Fruit fly (Drosophila melanogaster) whole organism, adult: ENCODE measurements around the gene CG4452.

Experiments used
- CG11617 ChIP-seq: fragments of 200-800 bp; sonication (Bioruptor generic); optimal IDR thresholded peaks from 2 replicates; lab custom pipeline; 2017; ENCODE audit warnings: mild to moderate bottlenecking, missing biosample characterization, missing genetic modification reagents, missing genetic modification characterization
- CG12768 ChIP-seq: fragments of 200-800 bp; sonication (Bioruptor generic); optimal IDR thresholded peaks from 2 replicates; lab custom pipeline; 2017; ENCODE audit warnings: missing biosample characterization, missing genetic modification characterization, mild to moderate bottlenecking, moderate library complexity, missing genetic modification reagents
- CG14711 ChIP-seq: fragments of 200-800 bp; sonication (Bioruptor generic); optimal IDR thresholded peaks from 2 replicates; lab custom pipeline; 2018; ENCODE audit warnings: missing biosample characterization, mild to moderate bottlenecking, missing genetic modification characterization, moderate library complexity
- CG1620 ChIP-seq: fragments of 200-800 bp; sonication (Bioruptor generic); optimal IDR thresholded peaks from 2 replicates; lab custom pipeline; 2016; ENCODE audit warnings: missing biosample characterization, missing genetic modification characterization
- CG33017 ChIP-seq: fragments of 200-800 bp; sonication (Bioruptor generic); optimal IDR thresholded peaks from 2 replicates; lab custom pipeline; 2018; ENCODE audit warnings: missing biosample characterization, mild to moderate bottlenecking, missing genetic modification characterization, moderate library complexity
- CG5204 ChIP-seq: fragments of 200-800 bp; sonication (Bioruptor generic); optimal IDR thresholded peaks from 2 replicates; lab custom pipeline; 2016; ENCODE audit warnings: missing biosample characterization, missing genetic modification characterization
- CG7045 ChIP-seq: fragments of 200-800 bp; sonication (Bioruptor generic); optimal IDR thresholded peaks from 2 replicates; lab custom pipeline; 2017; ENCODE audit warnings: missing biosample characterization, mild to moderate bottlenecking, missing genetic modification characterization
- CG7101 ChIP-seq: fragments of 200-800 bp; sonication (Bioruptor generic); optimal IDR thresholded peaks from 2 replicates; lab custom pipeline; 2018; ENCODE audit warnings: missing biosample characterization, mild to moderate bottlenecking, missing genetic modification characterization, moderate library complexity
- Clk ChIP-seq: fragments of 200-800 bp; sonication (Bioruptor generic); optimal IDR thresholded peaks from 2 replicates; lab custom pipeline; 2017; ENCODE audit warnings: missing biosample characterization, missing genetic modification characterization
- Crg-1 ChIP-seq: fragments of 200-800 bp; sonication (Bioruptor generic); optimal IDR thresholded peaks from 2 replicates; lab custom pipeline; 2016; ENCODE audit warnings: missing biosample characterization, missing genetic modification characterization
- Hr96 ChIP-seq: fragments of 200-800 bp; sonication (Bioruptor generic); optimal IDR thresholded peaks from 2 replicates; lab custom pipeline; 2016; ENCODE audit warnings: missing biosample characterization, missing genetic modification characterization
- Mnt ChIP-seq: fragments of 200-800 bp; sonication (Bioruptor generic); optimal IDR thresholded peaks from 2 replicates; lab custom pipeline; 2016; ENCODE audit warnings: missing biosample characterization, mild to moderate bottlenecking, missing genetic modification characterization
- bab1 ChIP-seq: fragments of 200-800 bp; sonication (Bioruptor generic); optimal IDR thresholded peaks from 3 replicates; lab custom pipeline; 2019; ENCODE audit warnings: missing biosample characterization, mild to moderate bottlenecking, missing genetic modification characterization, moderate library complexity
- cic ChIP-seq: fragments of 200-800 bp; sonication (Bioruptor generic); optimal IDR thresholded peaks from 2 replicates; lab custom pipeline; 2017; ENCODE audit warnings: missing biosample characterization, mild to moderate bottlenecking, missing genetic modification characterization, moderate library complexity
- cnc ChIP-seq, 2 experiments: fragments of >200 bp; optimal IDR thresholded peaks; 2 replicates each; lab custom pipeline; 2017
- kay ChIP-seq: fragments of 200-800 bp; sonication (Bioruptor generic); peaks from one replicate; lab custom pipeline; 2016; ENCODE audit warnings: missing biosample characterization, missing genetic modification characterization, borderline replicate concordance
- ovo ChIP-seq: fragments of 200-800 bp; sonication (Bioruptor generic); optimal IDR thresholded peaks from 2 replicates; lab custom pipeline; 2016; ENCODE audit warnings: missing biosample characterization, missing genetic modification characterization
- pad ChIP-seq: fragments of 200-800 bp; sonication (Bioruptor generic); optimal IDR thresholded peaks from 3 replicates; lab custom pipeline; 2017; ENCODE audit warnings: missing biosample characterization, missing genetic modification characterization, mild to moderate bottlenecking, moderate library complexity, missing genetic modification reagents
- tj ChIP-seq: fragments of 200-800 bp; sonication (Bioruptor generic); optimal IDR thresholded peaks from 3 replicates; lab custom pipeline; 2017; ENCODE audit warnings: missing biosample characterization, mild to moderate bottlenecking, missing genetic modification characterization, moderate library complexity
- toe ChIP-seq: fragments of 200-800 bp; sonication (Bioruptor generic); optimal IDR thresholded peaks from 2 replicates; lab custom pipeline; 2016; ENCODE audit warnings: missing biosample characterization, missing genetic modification characterization

Gene CG4452

dm6 chr3L:9340232-9340631 lies 26.9 kb upstream of the CG4452 start:
- TF ChIP-seq ovo (GFP tag; lab: Kevin White, UChicago) = no peak
- TF ChIP-seq Crg-1 (GFP tag; lab: Kevin White, UChicago) = no peak
- TF ChIP-seq bab1 (GFP tag; lab: Kevin White, UChicago) = no peak
- TF ChIP-seq CG1620 (GFP tag; lab: Kevin White, UChicago) = no peak
- peak; percentile 30 for TF ChIP-seq Mnt (GFP tag; lab: Kevin White, UChicago)
- TF ChIP-seq CG12768 (GFP tag; lab: Kevin White, UChicago) = peak; percentile 40
- TF ChIP-seq Hr96 (GFP tag; lab: Kevin White, UChicago) = peak; percentile 1

- TF ChIP-seq ovo (GFP tag; lab: Kevin White, UChicago) (no peak), cic (peak; percentile 21), toe (no peak), CG33017 (tag; lab: Kevin White, UChicago) (no peak), CG12768 (GFP tag; lab: Kevin White, UChicago) (peak; percentile 2), CG7101 (tag; lab: Kevin White, UChicago) (no peak), Clk (GFP tag; lab: Kevin White, UChicago) (no peak), kay (GFP tag; lab: Kevin White, UChicago) (no peak), bab1 (GFP tag; lab: Kevin White, UChicago) (no peak), CG11617 (GFP tag; lab: Kevin White, UChicago) (no peak)
Measured at dm6 chr3L:9340839-9341238, 26.3 kb upstream of the CG4452 start.

dm6 chr3L:9343963-9344362 lies 23.2 kb upstream of the CG4452 start:
- TF ChIP-seq CG12768 (GFP tag; lab: Kevin White, UChicago) (peak; percentile 42), Clk (GFP tag; lab: Kevin White, UChicago) (no peak), CG5204 (GFP tag; lab: Kevin White, UChicago) (no peak), CG1620 (GFP tag; lab: Kevin White, UChicago) (no peak)

- no peak for TF ChIP-seq tj
- TF ChIP-seq ovo (GFP tag; lab: Kevin White, UChicago) = no peak
Measured at dm6 chr3L:9345157-9345556, 22.0 kb upstream of the CG4452 start.

- TF ChIP-seq CG12768 (GFP tag; lab: Kevin White, UChicago) = peak; percentile 85
- peak; percentile 60 for TF ChIP-seq Mnt (GFP tag; lab: Kevin White, UChicago)
- peak; percentile 54 for TF ChIP-seq CG7101 (tag; lab: Kevin White, UChicago)
- TF ChIP-seq toe = peak; percentile 50
- TF ChIP-seq kay (GFP tag; lab: Kevin White, UChicago) = peak; percentile 99
- TF ChIP-seq Crg-1 (GFP tag; lab: Kevin White, UChicago) = no peak
- TF ChIP-seq pad (GFP tag; lab: Kevin White, UChicago) = no peak
- peak; percentile 24 for TF ChIP-seq bab1 (GFP tag; lab: Kevin White, UChicago)
- TF ChIP-seq CG5204 (GFP tag; lab: Kevin White, UChicago) = peak; percentile 38
- TF ChIP-seq CG7045 (GFP tag; lab: Kevin White, UChicago) = no peak
- TF ChIP-seq cnc (optimal IDR thresholded peaks at IDR 0.05; lab: Kevin White, UChicago) = no peak
- no peak for TF ChIP-seq CG1620 (GFP tag; lab: Kevin White, UChicago)
- no peak for TF ChIP-seq ovo (GFP tag; lab: Kevin White, UChicago)
- TF ChIP-seq Clk (GFP tag; lab: Kevin White, UChicago) = peak; percentile 5
- peak; percentile 7 for TF ChIP-seq CG11617 (GFP tag; lab: Kevin White, UChicago)
- TF ChIP-seq cic = peak; percentile 92
- peak; percentile 36 for TF ChIP-seq Hr96 (GFP tag; lab: Kevin White, UChicago)
- no peak for TF ChIP-seq CG14711
- TF ChIP-seq tj = no peak
- TF ChIP-seq CG33017 (tag; lab: Kevin White, UChicago) = peak; percentile 74
Measured at dm6 chr3L:9349314-9349733, 17.9 kb upstream of the CG4452 start, which contains the start of gene PGRP-LF. Gene PGRP-LF (plus strand): TSS chr3L:9349609.

dm6 chr3L:9353733-9354132 lies 13.4 kb upstream of the CG4452 start, which contains the start of gene CG32040:
Gene CG32040 (plus strand): TSS chr3L:9354033.
- TF ChIP-seq Clk (GFP tag; lab: Kevin White, UChicago) (no peak), kay (GFP tag; lab: Kevin White, UChicago) (no peak), CG5204 (GFP tag; lab: Kevin White, UChicago) (no peak), Hr96 (GFP tag; lab: Kevin White, UChicago) (no peak), CG12768 (GFP tag; lab: Kevin White, UChicago) (no peak), pad (GFP tag; lab: Kevin White, UChicago) (no peak), bab1 (GFP tag; lab: Kevin White, UChicago) (no peak), Mnt (GFP tag; lab: Kevin White, UChicago) (no peak), toe (no peak), cic (no peak), CG7101 (tag; lab: Kevin White, UChicago) (no peak), CG11617 (GFP tag; lab: Kevin White, UChicago) (no peak), CG14711 (no peak), CG1620 (GFP tag; lab: Kevin White, UChicago) (no peak), Crg-1 (GFP tag; lab: Kevin White, UChicago) (no peak)

- TF ChIP-seq kay (GFP tag; lab: Kevin White, UChicago) (peak; percentile 83), Mnt (GFP tag; lab: Kevin White, UChicago) (peak; percentile 3), cic (peak; percentile 57), cnc (optimal IDR thresholded peaks at IDR 0.05; lab: Kevin White, UChicago) (no peak)
Measured at dm6 chr3L:9355555-9355954, 11.6 kb upstream of the CG4452 start.
